Worm (Caenorhabditis elegans) whole organism, mixed stage, embryonic: ENCODE results near the gene C04H5.7.

Experiments
- bed-3 ChIP-seq: fragments of 200-800 bp; sonication (Bioruptor generic); optimal IDR thresholded peaks from 3 replicates; lab custom pipeline; 2018; ENCODE audit warnings: mild to moderate bottlenecking, missing genetic modification characterization, moderate library complexity, missing compliant biosample characterization
- blmp-1 ChIP-seq: fragments of 150-350 bp; optimal IDR thresholded peaks from 2 replicates; lab custom pipeline; 2014; ENCODE audit warnings: missing biosample characterization, missing genetic modification characterization
- ceh-39 ChIP-seq: fragments of 150-350 bp; optimal IDR thresholded peaks from 2 replicates; lab custom pipeline; 2014; ENCODE audit warnings: missing biosample characterization, missing genetic modification characterization
- ceh-43 ChIP-seq: fragments of 200-800 bp; sonication (Bioruptor generic); optimal IDR thresholded peaks from 2 replicates; lab custom pipeline; 2018; ENCODE audit warnings: mild to moderate bottlenecking, missing genetic modification characterization, moderate library complexity, missing compliant biosample characterization
- ceh-83 ChIP-seq: fragments of 200-800 bp; sonication (Bioruptor generic); optimal IDR thresholded peaks from 2 replicates; lab custom pipeline; 2018; ENCODE audit warnings: mild to moderate bottlenecking, missing genetic modification characterization, missing compliant biosample characterization
- ces-1 ChIP-seq: fragments of 150-350 bp; optimal IDR thresholded peaks from 2 replicates; lab custom pipeline; 2014; ENCODE audit warnings: missing biosample characterization, missing genetic modification reagents, missing genetic modification characterization
- cnd-1 ChIP-seq: fragments of 200-800 bp; sonication (Bioruptor generic); optimal IDR thresholded peaks from 2 replicates; lab custom pipeline; 2018; ENCODE audit warnings: mild to moderate bottlenecking, missing genetic modification characterization, missing compliant biosample characterization
- drap-1 ChIP-seq: fragments of 200-800 bp; sonication (Bioruptor generic); optimal IDR thresholded peaks from 3 replicates; lab custom pipeline; 2018; ENCODE audit warnings: mild to moderate bottlenecking, missing genetic modification characterization, missing compliant biosample characterization
- elt-1 ChIP-seq: sonication (generic microtip); optimal IDR thresholded peaks from 2 replicates; lab custom pipeline; 2017; ENCODE audit warnings: missing genetic modification characterization, mild to moderate bottlenecking, missing compliant biosample characterization, antibody characterized with exemption, moderate library complexity, borderline replicate concordance; ENCODE audit not compliant: insufficient read depth
- elt-3 ChIP-seq: fragments of 150-350 bp; optimal IDR thresholded peaks from 2 replicates; lab custom pipeline; 2014; ENCODE audit warnings: missing biosample characterization, missing genetic modification characterization
- flh-1 ChIP-seq: fragments of 200-800 bp; sonication (Bioruptor generic); optimal IDR thresholded peaks from 2 replicates; lab custom pipeline; 2018; ENCODE audit warnings: mild to moderate bottlenecking, missing genetic modification characterization, moderate library complexity, missing compliant biosample characterization
- ham-2 ChIP-seq: fragments of 200-800 bp; sonication (Bioruptor generic); optimal IDR thresholded peaks from 2 replicates; lab custom pipeline; 2018; ENCODE audit warnings: mild to moderate bottlenecking, missing genetic modification characterization, missing compliant biosample characterization
- hlh-1 ChIP-seq: fragments of 150-350 bp; optimal IDR thresholded peaks from 2 replicates; lab custom pipeline; 2014; ENCODE audit warnings: missing biosample characterization, missing genetic modification reagents, missing genetic modification characterization
- lin-13 ChIP-seq: fragments of 150-350 bp; optimal IDR thresholded peaks from 2 replicates; lab custom pipeline; 2014; ENCODE audit warnings: missing biosample characterization, missing genetic modification characterization
- lin-32 ChIP-seq: fragments of 200-800 bp; sonication (Bioruptor generic); optimal IDR thresholded peaks from 2 replicates; lab custom pipeline; 2018; ENCODE audit warnings: mild to moderate bottlenecking, missing genetic modification characterization, missing compliant biosample characterization
- mab-5 ChIP-seq: fragments of 150-350 bp; optimal IDR thresholded peaks from 2 replicates; lab custom pipeline; 2014; ENCODE audit warnings: missing biosample characterization, missing genetic modification characterization
- mep-1 ChIP-seq: fragments of 150-350 bp; optimal IDR thresholded peaks from 2 replicates; lab custom pipeline; 2017; ENCODE audit warnings: missing biosample characterization, missing genetic modification reagents, missing genetic modification characterization, inconsistent platforms
- mls-2 ChIP-seq: sonication (generic microtip); optimal IDR thresholded peaks from 2 replicates; lab custom pipeline; 2016; ENCODE audit warnings: mild to moderate bottlenecking, missing genetic modification characterization, moderate library complexity, missing compliant biosample characterization
- nhr-12 ChIP-seq: fragments of 150-350 bp; optimal IDR thresholded peaks from 2 replicates; lab custom pipeline; 2014; ENCODE audit warnings: missing biosample characterization, missing genetic modification characterization
- nhr-2 ChIP-seq: fragments of 150-350 bp; optimal IDR thresholded peaks from 2 replicates; lab custom pipeline; 2014; ENCODE audit warnings: missing biosample characterization, missing genetic modification characterization
- nhr-237 ChIP-seq: fragments of 150-350 bp; optimal IDR thresholded peaks from 2 replicates; lab custom pipeline; 2014; ENCODE audit warnings: missing biosample characterization, missing genetic modification characterization
- nhr-28 ChIP-seq: fragments of 150-350 bp; optimal IDR thresholded peaks from 2 replicates; lab custom pipeline; 2014; ENCODE audit warnings: missing biosample characterization, missing genetic modification characterization
- pha-4 ChIP-seq: fragments of 150-350 bp; optimal IDR thresholded peaks from 2 replicates; lab custom pipeline; 2018; ENCODE audit warnings: missing biosample characterization, missing genetic modification reagents, missing genetic modification characterization
- sem-2 ChIP-seq: fragments of 200-800 bp; sonication (Bioruptor generic); optimal IDR thresholded peaks from 2 replicates; lab custom pipeline; 2018; ENCODE audit warnings: mild to moderate bottlenecking, missing genetic modification characterization, missing compliant biosample characterization
- snpc-4 ChIP-seq: fragments of 150-350 bp; optimal IDR thresholded peaks from 2 replicates; lab custom pipeline; 2014; ENCODE audit warnings: missing biosample characterization, missing genetic modification characterization
- sptf-1 ChIP-seq: sonication (generic microtip); optimal IDR thresholded peaks from 2 replicates; lab custom pipeline; 2017; ENCODE audit warnings: mild to moderate bottlenecking, missing genetic modification characterization, moderate library complexity, missing compliant biosample characterization
- tbx-8 ChIP-seq: fragments of 200-800 bp; sonication (Bioruptor generic); optimal IDR thresholded peaks from 2 replicates; lab custom pipeline; 2018; ENCODE audit warnings: mild to moderate bottlenecking, missing genetic modification characterization, moderate library complexity, missing compliant biosample characterization
- unc-120 ChIP-seq: sonication (generic microtip); optimal IDR thresholded peaks from 2 replicates; lab custom pipeline; 2017; ENCODE audit warnings: missing genetic modification characterization, missing compliant biosample characterization; ENCODE audit not compliant: poor library complexity, severe bottlenecking
- unc-39 ChIP-seq: fragments of 150-350 bp; optimal IDR thresholded peaks from 2 replicates; lab custom pipeline; 2014; ENCODE audit warnings: missing biosample characterization, missing genetic modification characterization
- unc-62 ChIP-seq: fragments of 150-350 bp; optimal IDR thresholded peaks from 2 replicates; lab custom pipeline; 2014; ENCODE audit warnings: missing biosample characterization, missing genetic modification reagents, missing genetic modification characterization
- zip-8 ChIP-seq: fragments of 150-350 bp; optimal IDR thresholded peaks from 2 replicates; lab custom pipeline; 2014; ENCODE audit warnings: missing biosample characterization, missing genetic modification characterization
- ztf-11 ChIP-seq: fragments of 150-350 bp; optimal IDR thresholded peaks from 2 replicates; lab custom pipeline; 2014; ENCODE audit warnings: missing biosample characterization, missing genetic modification characterization

Gene C04H5.7

DNA sequence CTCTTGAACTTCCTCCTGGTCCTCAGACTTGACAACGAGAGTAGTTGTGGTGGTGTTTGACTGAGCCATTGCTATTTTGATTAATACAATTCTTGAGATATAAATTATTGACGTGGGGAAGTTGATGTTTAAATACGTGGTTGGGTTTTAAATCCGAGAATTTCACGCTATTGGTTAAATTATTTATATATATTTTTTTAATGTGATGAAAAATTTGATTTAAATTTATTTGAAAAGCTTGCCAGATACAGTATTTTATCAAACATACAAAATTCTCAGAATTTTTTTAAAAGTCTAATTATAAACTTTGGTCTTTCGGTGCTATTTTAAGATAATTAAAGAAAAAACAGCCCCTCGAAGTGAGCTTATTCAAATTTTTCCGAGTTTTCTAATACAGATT lies 30.2 kb upstream of the C04H5.7 start, which contains the start of the genes K10H10.7 and K10H10.10:
Gene K10H10.7, minus strand, starts transcription at position 101 of the 400 bp plus-strand sequence.
Gene K10H10.10, plus strand, starts transcription at position 204 of the 400 bp plus-strand sequence.
- no peak for TF ChIP-seq snpc-4
- TF ChIP-seq ceh-39 (tag; lab: Kevin White, UChicago), result no peak
- TF ChIP-seq bed-3 (GFP tag; lab: Kevin White, UChicago), result no peak
- no peak for TF ChIP-seq ham-2 (GFP tag; lab: Kevin White, UChicago)
- no peak for TF ChIP-seq unc-120 (tag; lab: Kevin White, UChicago)

- TF ChIP-seq nhr-2 (tag; lab: Kevin White, UChicago) (no peak), sem-2 (GFP tag; lab: Kevin White, UChicago) (no peak), pha-4 (tag; lab: Kevin White, UChicago) (no peak), flh-1 (GFP tag; lab: Kevin White, UChicago) (no peak), nhr-237 (tag; lab: Kevin White, UChicago) (no peak), cnd-1 (tag; lab: Kevin White, UChicago) (no peak), elt-3 (tag; lab: Kevin White, UChicago) (no peak), elt-1 (tag; lab: Kevin White, UChicago) (no peak), tbx-8 (GFP tag; lab: Kevin White, UChicago) (no peak), zip-8 (no peak), snpc-4 (no peak), nhr-28 (tag; lab: Kevin White, UChicago) (no peak), unc-39 (tag; lab: Kevin White, UChicago) (no peak), drap-1 (GFP tag; lab: Kevin White, UChicago) (no peak), bed-3 (GFP tag; lab: Kevin White, UChicago) (no peak), nhr-12 (tag; lab: Kevin White, UChicago) (no peak)
These were observed 27.6 kb upstream of the C04H5.7 start for ce11 chrII:14510162-14510561.

DNA sequence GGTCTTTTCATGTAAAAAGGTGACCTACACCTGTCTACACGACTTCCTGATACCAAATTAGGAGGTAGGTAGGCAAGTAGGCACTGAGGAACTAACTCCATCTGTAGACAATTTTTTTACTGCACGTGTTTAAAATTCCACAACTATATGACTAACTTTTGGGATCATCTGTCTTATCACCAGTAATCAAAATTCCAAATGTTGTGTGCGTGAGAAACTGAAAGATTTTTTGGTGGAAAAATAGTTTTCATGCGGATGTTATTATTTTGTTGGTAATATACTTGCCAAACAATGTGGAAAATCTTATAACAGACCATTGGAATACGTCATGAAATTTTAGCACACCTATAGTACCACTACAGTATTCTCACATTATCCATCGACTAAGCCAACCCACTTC lies 26.6 kb upstream of the C04H5.7 start, which contains the start of gene K10H10.13:
Gene K10H10.13, minus strand, starts transcription at position 101 of the 400 bp plus-strand sequence.
- TF ChIP-seq ces-1 (GFP tag; lab: Kevin White, UChicago) (no peak), sptf-1 (tag; lab: Kevin White, UChicago) (no peak), bed-3 (GFP tag; lab: Kevin White, UChicago) (no peak), mls-2 (tag; lab: Kevin White, UChicago) (no peak), pha-4 (tag; lab: Kevin White, UChicago) (no peak), lin-13 (tag; lab: Kevin White, UChicago) (no peak), unc-62 (GFP tag; lab: Kevin White, UChicago) (no peak), snpc-4 (no peak), flh-1 (GFP tag; lab: Kevin White, UChicago) (no peak), mab-5 (tag; lab: Kevin White, UChicago) (no peak), elt-1 (tag; lab: Kevin White, UChicago) (no peak), ztf-11 (tag; lab: Kevin White, UChicago) (no peak), nhr-2 (tag; lab: Kevin White, UChicago) (no peak), lin-32 (GFP tag; lab: Kevin White, UChicago) (no peak), ham-2 (GFP tag; lab: Kevin White, UChicago) (no peak), hlh-1 (no peak), zip-8 (no peak), nhr-237 (tag; lab: Kevin White, UChicago) (no peak), blmp-1 (tag; lab: Kevin White, UChicago) (no peak)

DNA sequence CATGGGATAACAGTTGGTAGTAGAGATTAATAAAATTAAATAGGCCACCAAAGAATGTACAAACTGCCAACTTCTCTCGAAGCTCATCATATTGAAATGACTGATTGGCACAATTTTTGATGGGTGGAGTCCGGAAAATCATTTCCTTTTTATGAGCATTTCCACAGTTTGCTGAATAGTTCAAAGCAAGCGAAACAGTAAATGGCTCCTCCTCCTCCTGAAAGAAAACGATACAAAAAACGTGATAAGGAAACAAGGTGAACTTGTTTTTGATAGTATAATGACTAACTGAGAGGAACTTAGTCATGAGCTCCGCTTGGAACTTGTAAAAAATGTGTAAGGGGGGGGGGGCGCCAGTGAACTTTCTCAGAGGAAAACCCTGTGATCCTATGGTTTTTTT lies 22.7 kb upstream of the C04H5.7 start, which contains the start of gene K10H10.9:
Gene K10H10.9, minus strand, starts transcription at position 101 of the 400 bp plus-strand sequence.
- TF ChIP-seq elt-3 (tag; lab: Kevin White, UChicago) (no peak), nhr-2 (tag; lab: Kevin White, UChicago) (no peak), ceh-43 (GFP tag; lab: Kevin White, UChicago) (no peak), pha-4 (tag; lab: Kevin White, UChicago) (no peak), hlh-1 (no peak), lin-32 (GFP tag; lab: Kevin White, UChicago) (no peak), drap-1 (GFP tag; lab: Kevin White, UChicago) (no peak), elt-1 (tag; lab: Kevin White, UChicago) (no peak), mls-2 (tag; lab: Kevin White, UChicago) (no peak), blmp-1 (tag; lab: Kevin White, UChicago) (no peak), flh-1 (GFP tag; lab: Kevin White, UChicago) (no peak), mep-1 (no peak), ceh-83 (no peak), unc-62 (GFP tag; lab: Kevin White, UChicago) (no peak), lin-13 (tag; lab: Kevin White, UChicago) (no peak), bed-3 (GFP tag; lab: Kevin White, UChicago) (no peak), sptf-1 (tag; lab: Kevin White, UChicago) (no peak), nhr-237 (tag; lab: Kevin White, UChicago) (no peak)
